Worm (Caenorhabditis elegans) whole organism, L4 larva: ENCODE results near the gene R09E10.6.

Source experiments
- D1046.2 ChIP-seq: fragments of 200-800 bp; sonication (Bioruptor generic); IDR thresholded peaks from 2 replicates; pipeline ENCODE4 v1.3.6; 2022; ENCODE audit warnings: missing genetic modification characterization, missing compliant biosample characterization
- ama-1 ChIP-seq: fragments of 150-350 bp; optimal IDR thresholded peaks from 2 replicates; lab custom pipeline; 2014; ENCODE audit warnings: inconsistent platforms, mixed read lengths
- dmd-6 ChIP-seq: fragments of 200-800 bp; sonication (Bioruptor generic); IDR thresholded peaks from 2 replicates; pipeline ENCODE4 v1.3.6; 2022; ENCODE audit warnings: missing genetic modification reagents, missing genetic modification characterization, missing compliant biosample characterization
- dmd-8 ChIP-seq: fragments of 200-800 bp; sonication (Bioruptor generic); IDR thresholded peaks from 2 replicates; pipeline ENCODE4 v1.3.6; 2022; ENCODE audit warnings: missing genetic modification characterization, missing compliant biosample characterization
- dpl-1 ChIP-seq: fragments of 150-350 bp; optimal IDR thresholded peaks from 2 replicates; lab custom pipeline; 2014; ENCODE audit warnings: missing biosample characterization, missing genetic modification reagents, missing genetic modification characterization
- hlh-30 ChIP-seq: sonication (generic microtip); optimal IDR thresholded peaks from 2 replicates; lab custom pipeline; 2017; ENCODE audit warnings: antibody characterized with exemption, mild to moderate bottlenecking, missing genetic modification characterization, missing compliant biosample characterization; ENCODE audit not compliant: insufficient read depth
- jun-1 ChIP-seq: fragments of 150-350 bp; optimal IDR thresholded peaks from 2 replicates; lab custom pipeline; 2014; ENCODE audit warnings: missing biosample characterization, missing genetic modification reagents, missing genetic modification characterization
- lin-38 ChIP-seq: fragments of 200-800 bp; sonication (Bioruptor generic); IDR thresholded peaks from 2 replicates; pipeline ENCODE4 v1.3.6; 2022; ENCODE audit warnings: missing genetic modification reagents, missing genetic modification characterization, missing compliant biosample characterization
- lsy-2 ChIP-seq, 2 experiments: fragments of 150-350 bp in 1 of 2; sonication (generic microtip) in 1 of 2; optimal IDR thresholded peaks; 2 replicates each; lab custom pipeline; 2014 to 2017; ENCODE audit warnings: missing biosample characterization in 2 of 2, missing genetic modification characterization in 2 of 2
- mxl-3 ChIP-seq: fragments of 200-800 bp; sonication (Bioruptor generic); optimal IDR thresholded peaks from 2 replicates; lab custom pipeline; 2018; ENCODE audit warnings: mild to moderate bottlenecking, missing genetic modification characterization, missing compliant biosample characterization
- nhr-48 ChIP-seq: sonication (generic microtip); optimal IDR thresholded peaks from 2 replicates; lab custom pipeline; 2016; ENCODE audit warnings: mild to moderate bottlenecking, missing genetic modification characterization, missing compliant biosample characterization
- ztf-11 ChIP-seq: fragments of 150-350 bp; optimal IDR thresholded peaks from 2 replicates; lab custom pipeline; 2014; ENCODE audit warnings: missing biosample characterization, missing genetic modification characterization

- TF ChIP-seq dmd-6 (GFP tag; lab: Robert Waterston, UW): no peak
- no peak for TF ChIP-seq dmd-8 (GFP tag; lab: Robert Waterston, UW)
- TF ChIP-seq lin-38 (GFP tag; lab: Robert Waterston, UW): no peak
- no peak for TF ChIP-seq nhr-48
- no peak for TF ChIP-seq mxl-3
- no peak for TF ChIP-seq dpl-1 (GFP tag; lab: Kevin White, UChicago)
- no peak for TF ChIP-seq D1046.2
- no peak for TF ChIP-seq lsy-2 (tag; optimal IDR thresholded peaks at IDR 0.05; lab: Kevin White, UChicago)
- TF ChIP-seq ama-1: no peak
- no peak for TF ChIP-seq ztf-11
- TF ChIP-seq hlh-30 (tag; lab: Kevin White, UChicago): no peak
- no peak for TF ChIP-seq jun-1
These were observed 16.2 kb downstream of the R09E10.6 start, which contains the start of gene Y43C5A.4 for ce11 chrIV:10277716-10278115.
